Fruit fly (Drosophila melanogaster) whole organism, embryonic: Measurements from ENCODE around the gene RpS2.

Experiments
- CG11085 ChIP-seq: fragments of 200-800 bp; sonication (Bioruptor generic); IDR thresholded peaks from 2 replicates; pipeline ENCODE4 v1.3.6; 2022; ENCODE audit warnings: missing biosample characterization, missing genetic modification characterization
- CG12071 ChIP-seq: fragments of 200-800 bp; sonication (Bioruptor generic); optimal IDR thresholded peaks from 3 replicates; lab custom pipeline; 2018; ENCODE audit warnings: missing biosample characterization, mild to moderate bottlenecking, missing genetic modification characterization
- CG12391 ChIP-seq: fragments of 200-800 bp; sonication (Bioruptor generic); optimal IDR thresholded peaks from 3 replicates; lab custom pipeline; 2018; ENCODE audit warnings: missing biosample characterization, mild to moderate bottlenecking, missing genetic modification characterization, moderate library complexity
- CG14014 ChIP-seq: fragments of 200-800 bp; sonication (Bioruptor generic); IDR thresholded peaks from 2 replicates; pipeline ENCODE4 v1.3.6; 2022; ENCODE audit warnings: missing biosample characterization, missing genetic modification characterization
- CG14965 ChIP-seq: fragments of 200-800 bp; sonication (Bioruptor generic); optimal IDR thresholded peaks from 2 replicates; lab custom pipeline; 2016; ENCODE audit warnings: missing biosample characterization, missing genetic modification characterization, borderline replicate concordance
- CG1647 ChIP-seq: fragments of 200-800 bp; sonication (Bioruptor generic); optimal IDR thresholded peaks from 3 replicates; lab custom pipeline; 2016; ENCODE audit warnings: missing biosample characterization, missing genetic modification characterization
- CG16813 ChIP-seq: fragments of 200-800 bp; sonication (Bioruptor generic); IDR thresholded peaks from 3 replicates; pipeline ENCODE4 v1.3.6; 2022; ENCODE audit warnings: missing biosample characterization, missing genetic modification characterization; ENCODE audit not compliant: partially characterized antibody
- CG17186 ChIP-seq: fragments of 200-800 bp; sonication (Bioruptor generic); optimal IDR thresholded peaks from 3 replicates; lab custom pipeline; 2017; ENCODE audit warnings: missing biosample characterization, missing genetic modification reagents, missing genetic modification characterization
- CG18476 ChIP-seq: fragments of 200-800 bp; sonication (Bioruptor generic); optimal IDR thresholded peaks from 2 replicates; lab custom pipeline; 2016; ENCODE audit warnings: missing biosample characterization, mild to moderate bottlenecking, missing genetic modification characterization
- CG18619 ChIP-seq: fragments of 200-800 bp; sonication (Bioruptor generic); optimal IDR thresholded peaks from 3 replicates; lab custom pipeline; 2017; ENCODE audit warnings: missing biosample characterization, mild to moderate bottlenecking, missing genetic modification characterization
- CG2116 ChIP-seq: fragments of 200-800 bp; sonication (Bioruptor generic); optimal IDR thresholded peaks from 3 replicates; lab custom pipeline; 2018; ENCODE audit warnings: missing biosample characterization, mild to moderate bottlenecking, missing genetic modification characterization
- CG30020 ChIP-seq: fragments of 200-800 bp; optimal IDR thresholded peaks from 2 replicates; lab custom pipeline; 2019; ENCODE audit warnings: missing biosample characterization, mild to moderate bottlenecking, missing genetic modification characterization, moderate library complexity
- CG31388 ChIP-seq: fragments of 200-800 bp; sonication (Bioruptor generic); optimal IDR thresholded peaks from 2 replicates; lab custom pipeline; 2016; ENCODE audit warnings: missing biosample characterization, missing genetic modification characterization
- CG31441 ChIP-seq: fragments of 200-800 bp; sonication (Bioruptor generic); IDR thresholded peaks from 2 replicates; pipeline ENCODE4 v1.3.6; 2022; ENCODE audit warnings: missing biosample characterization, missing genetic modification characterization
- CG34224 ChIP-seq: fragments of 200-800 bp; sonication (Bioruptor generic); IDR thresholded peaks from 3 replicates; pipeline ENCODE4 v1.3.6; 2022; ENCODE audit warnings: missing biosample characterization, missing genetic modification characterization; ENCODE audit not compliant: partially characterized antibody
- CG3847 ChIP-seq: fragments of 200-800 bp; sonication (Bioruptor generic); IDR thresholded peaks from 2 replicates; pipeline ENCODE4 v1.3.6; 2022; ENCODE audit warnings: missing biosample characterization, missing genetic modification characterization
- CG4617 ChIP-seq: fragments of 200-800 bp; sonication (Bioruptor generic); optimal IDR thresholded peaks from 3 replicates; lab custom pipeline; 2016; ENCODE audit warnings: missing biosample characterization, missing genetic modification characterization, borderline replicate concordance
- CG4730 ChIP-seq: fragments of 200-800 bp; sonication (Bioruptor generic); IDR thresholded peaks from 2 replicates; pipeline ENCODE4 v1.3.6; 2022; ENCODE audit warnings: missing biosample characterization, missing genetic modification characterization
- CG6175 ChIP-seq: fragments of 200-800 bp; sonication (Bioruptor generic); IDR thresholded peaks from 3 replicates; pipeline ENCODE4 v1.3.6; 2022; ENCODE audit warnings: missing biosample characterization, missing genetic modification characterization
- CG6254 ChIP-seq: fragments of 200-800 bp; sonication (Bioruptor generic); optimal IDR thresholded peaks from 3 replicates; lab custom pipeline; 2017; ENCODE audit warnings: mild to moderate bottlenecking, missing biosample characterization, missing genetic modification reagents, missing genetic modification characterization
- CG6813 ChIP-seq: fragments of 200-800 bp; sonication (Bioruptor generic); optimal IDR thresholded peaks from 2 replicates; lab custom pipeline; 2017; ENCODE audit warnings: missing biosample characterization, missing genetic modification characterization, mild to moderate bottlenecking, moderate library complexity, missing genetic modification reagents
- CG7786 ChIP-seq: fragments of 200-800 bp; sonication (Bioruptor generic); optimal IDR thresholded peaks from 2 replicates; lab custom pipeline; 2016; ENCODE audit warnings: missing biosample characterization, missing genetic modification characterization
- CG7839 ChIP-seq: fragments of 200-800 bp; sonication (Bioruptor generic); optimal IDR thresholded peaks from 3 replicates; lab custom pipeline; 2018; ENCODE audit warnings: missing biosample characterization, mild to moderate bottlenecking, missing genetic modification characterization, moderate library complexity
- CG9609 ChIP-seq: fragments of 200-800 bp; sonication (Bioruptor generic); optimal IDR thresholded peaks from 3 replicates; lab custom pipeline; 2016; ENCODE audit warnings: missing biosample characterization, missing genetic modification characterization
- Chrac-16 ChIP-seq: fragments of 200-800 bp; sonication (Bioruptor generic); optimal IDR thresholded peaks from 3 replicates; lab custom pipeline; 2016; ENCODE audit warnings: missing biosample characterization, missing genetic modification characterization
- CoRest ChIP-seq: fragments of 200-800 bp; sonication (Bioruptor generic); optimal IDR thresholded peaks from 3 replicates; lab custom pipeline; 2018; ENCODE audit warnings: missing biosample characterization, mild to moderate bottlenecking, missing genetic modification characterization, moderate library complexity
- D19A ChIP-seq: fragments of 200-800 bp; optimal IDR thresholded peaks from 3 replicates; lab custom pipeline; 2019; ENCODE audit warnings: missing biosample characterization, mild to moderate bottlenecking, missing genetic modification characterization, moderate library complexity
- Dbx ChIP-seq: fragments of 200-800 bp; sonication (Bioruptor generic); IDR thresholded peaks from 3 replicates; pipeline ENCODE4 v1.3.6; 2022; ENCODE audit warnings: missing biosample characterization, missing genetic modification characterization
- Dfd ChIP-seq, 2 experiments: fragments of >200 bp; optimal IDR thresholded peaks; 2 replicates each; lab custom pipeline; 2017; ENCODE audit warnings: missing biosample characterization in 2 of 2, missing genetic modification characterization in 2 of 2
- Dp ChIP-seq: fragments of 200-800 bp; sonication (Bioruptor generic); optimal IDR thresholded peaks from 2 replicates; lab custom pipeline; 2018; ENCODE audit warnings: missing biosample characterization, mild to moderate bottlenecking, missing genetic modification characterization, moderate library complexity
- Fer1 ChIP-seq: fragments of 200-800 bp; sonication (Bioruptor generic); optimal IDR thresholded peaks from 2 replicates; lab custom pipeline; 2017; ENCODE audit warnings: missing biosample characterization, mild to moderate bottlenecking, missing genetic modification characterization
- Jarid2 ChIP-seq: fragments of 200-800 bp; sonication (Bioruptor generic); optimal IDR thresholded peaks from 3 replicates; lab custom pipeline; 2017; ENCODE audit warnings: mild to moderate bottlenecking, missing biosample characterization, missing genetic modification reagents, missing genetic modification characterization
- Ravus ChIP-seq: fragments of 200-800 bp; sonication (Bioruptor generic); IDR thresholded peaks from 2 replicates; pipeline ENCODE4 v1.3.6; 2022; ENCODE audit warnings: missing biosample characterization, missing genetic modification characterization
- Side ChIP-seq: fragments of 200-800 bp; sonication (Bioruptor generic); optimal IDR thresholded peaks from 2 replicates; lab custom pipeline; 2016; ENCODE audit warnings: missing biosample characterization, missing genetic modification characterization
- Xrp1 ChIP-seq: fragments of 200-800 bp; sonication (Bioruptor generic); IDR thresholded peaks from 2 replicates; pipeline ENCODE4 v1.3.6; 2022; ENCODE audit warnings: missing biosample characterization, missing genetic modification characterization
- amos ChIP-seq: fragments of 200-800 bp; sonication (Bioruptor generic); IDR thresholded peaks from 2 replicates; pipeline ENCODE4 v1.3.6; 2022; ENCODE audit warnings: missing biosample characterization, missing genetic modification characterization; ENCODE audit not compliant: partially characterized antibody
- aop ChIP-seq: fragments of 200-800 bp; sonication (Bioruptor generic); IDR thresholded peaks from 2 replicates; pipeline ENCODE4 v1.3.6; 2022; ENCODE audit warnings: missing biosample characterization, missing genetic modification characterization
- az2 ChIP-seq: fragments of 200-800 bp; sonication (Bioruptor generic); optimal IDR thresholded peaks from 3 replicates; lab custom pipeline; 2016; ENCODE audit warnings: missing biosample characterization, missing genetic modification characterization
- btn ChIP-seq: fragments of 200-800 bp; sonication (Bioruptor generic); optimal IDR thresholded peaks from 2 replicates; lab custom pipeline; 2016; ENCODE audit warnings: missing biosample characterization, missing genetic modification characterization
- dmrt11E ChIP-seq: fragments of 200-800 bp; sonication (Bioruptor generic); optimal IDR thresholded peaks from 3 replicates; lab custom pipeline; 2018; ENCODE audit warnings: missing biosample characterization, mild to moderate bottlenecking, missing genetic modification characterization, moderate library complexity
- emc ChIP-seq: fragments of 200-800 bp; sonication (Bioruptor generic); optimal IDR thresholded peaks from 2 replicates; lab custom pipeline; 2016; ENCODE audit warnings: missing biosample characterization, missing genetic modification characterization
- fd64A ChIP-seq: fragments of 200-800 bp; sonication (Bioruptor generic); optimal IDR thresholded peaks from 3 replicates; lab custom pipeline; 2018; ENCODE audit warnings: missing biosample characterization, mild to moderate bottlenecking, missing genetic modification characterization
- gce ChIP-seq: fragments of 200-800 bp; sonication (Bioruptor generic); IDR thresholded peaks from 3 replicates; pipeline ENCODE4 v1.3.6; 2022; ENCODE audit warnings: missing biosample characterization, missing genetic modification characterization
- lov ChIP-seq, 2 experiments: fragments of 200-800 bp in 1 of 2; fragments of >200 bp in 1 of 2; sonication (Bioruptor generic) in 1 of 2; IDR thresholded peaks in 1 of 2; optimal IDR thresholded peaks in 1 of 2; 2 replicates in 1 of 2; 3 replicates in 1 of 2; pipeline versions ENCODE4 v1.3.6 to Lab custom; 2017 to 2022; ENCODE audit warnings: missing biosample characterization in 1 of 2, missing genetic modification characterization in 1 of 2
- pan ChIP-seq, 4 experiments: fragments of >200 bp in 3 of 4; fragments of 200-800 bp in 1 of 4; sonication (Bioruptor generic) in 1 of 4; optimal IDR thresholded peaks in 3 of 4; IDR thresholded peaks in 1 of 4; 2 replicates each; pipeline versions ENCODE4 v1.3.6 to Lab custom; 2017 to 2022; ENCODE audit warnings: missing biosample characterization in 2 of 4, missing genetic modification characterization in 2 of 4, mixed read lengths in 1 of 4
- prd ChIP-seq, 3 experiments: fragments of >200 bp in 2 of 3; fragments of 200-800 bp in 1 of 3; sonication (Bioruptor generic) in 1 of 3; optimal IDR thresholded peaks in 2 of 3; IDR thresholded peaks in 1 of 3; 2 replicates in 2 of 3; 3 replicates in 1 of 3; pipeline versions ENCODE4 v1.3.6 to Lab custom; 2017 to 2022; ENCODE audit warnings: missing biosample characterization in 1 of 3, missing genetic modification characterization in 1 of 3
- sd ChIP-seq: fragments of 200-800 bp; sonication (Bioruptor generic); optimal IDR thresholded peaks from 3 replicates; lab custom pipeline; 2018; ENCODE audit warnings: missing biosample characterization, mild to moderate bottlenecking, missing genetic modification characterization, moderate library complexity
- toy ChIP-seq: fragments of 200-800 bp; sonication (Bioruptor generic); IDR thresholded peaks from 2 replicates; pipeline ENCODE4 v1.3.6; 2022; ENCODE audit warnings: missing biosample characterization, missing genetic modification characterization
- zfh2 ChIP-seq: fragments of 200-800 bp; sonication (Bioruptor generic); optimal IDR thresholded peaks from 2 replicates; lab custom pipeline; 2016; ENCODE audit warnings: missing biosample characterization, missing genetic modification characterization

RpS2 gene

dm6 chr2L:9911783-9912182 is 14.4 kb upstream of the RpS2 start (continued):
- TF ChIP-seq CG1647 (no peak), Xrp1 (no peak), gce (GFP tag; lab: Robert Waterston, UW) (no peak), CG14014 (no peak), CG7786 (GFP tag; lab: Kevin White, UChicago) (no peak), Jarid2 (no peak), CG31388 (no peak), lov (optimal IDR thresholded peaks at IDR 0.05; lab: Kevin White, UChicago) (no peak), lov (GFP tag; IDR thresholded peaks at IDR 0.05; lab: Robert Waterston, UW) (0 out of 3 replicates have a peak, but pooled peaks have one; percentile 10), CoRest (tag; lab: Kevin White, UChicago) (no peak), fd64A (GFP tag; lab: Kevin White, UChicago) (no peak), CG6175 (GFP tag; lab: Robert Waterston, UW) (no peak), CG4617 (GFP tag; lab: Kevin White, UChicago) (no peak), Dbx (GFP tag; lab: Robert Waterston, UW) (no peak), dmrt11E (tag; lab: Kevin White, UChicago) (no peak), CG17186 (GFP tag; lab: Kevin White, UChicago) (no peak), CG12391 (tag; lab: Kevin White, UChicago) (no peak), CG14965 (GFP tag; lab: Kevin White, UChicago) (no peak), pan (optimal IDR thresholded peaks at IDR 0.05; lab: Kevin White, UChicago) (no peak), pan (GFP tag; optimal IDR thresholded peaks at IDR 0.05 in 1 of 2, IDR thresholded peaks at IDR 0.05 in 1 of 2) (peak in 1 of 2 experiments; percentile 64), CG9609 (no peak), CG4730 (GFP tag; lab: Robert Waterston, UW) (no peak), CG31441 (GFP tag; lab: Robert Waterston, UW) (no peak), D19A (no peak), toy (GFP tag; lab: Robert Waterston, UW) (no peak), Ravus (GFP tag; lab: Robert Waterston, UW) (no peak), CG30020 (tag; lab: Kevin White, UChicago) (no peak), Dfd (GFP tag; optimal IDR thresholded peaks at IDR 0.05; lab: Kevin White, UChicago) (no peak), CG2116 (GFP tag; lab: Kevin White, UChicago) (no peak), CG12071 (GFP tag; lab: Kevin White, UChicago) (no peak), Chrac-16 (GFP tag; lab: Kevin White, UChicago) (no peak), btn (GFP tag; lab: Kevin White, UChicago) (no peak), CG6813 (GFP tag; lab: Kevin White, UChicago) (no peak), sd (tag; lab: Kevin White, UChicago) (no peak), Dp (no peak), Side (GFP tag; lab: Kevin White, UChicago) (peak; percentile 55), prd (optimal IDR thresholded peaks at IDR 0.05; lab: Kevin White, UChicago) (no peak), prd (GFP tag; IDR thresholded peaks at IDR 0.05; lab: Robert Waterston, UW) (0 out of 3 replicates have a peak, but pooled peaks have one; percentile 13), amos (GFP tag; lab: Robert Waterston, UW) (no peak), CG18476 (GFP tag; lab: Kevin White, UChicago) (no peak), CG16813 (GFP tag; lab: Robert Waterston, UW) (no peak), Fer1 (no peak), emc (GFP tag; lab: Kevin White, UChicago) (no peak), CG3847 (no peak), CG18619 (GFP tag; lab: Kevin White, UChicago) (peak; percentile 31), az2 (GFP tag; lab: Kevin White, UChicago) (no peak), CG6254 (GFP tag; lab: Kevin White, UChicago) (no peak), CG11085 (GFP tag; lab: Robert Waterston, UW) (no peak), aop (no peak), CG34224 (GFP tag; lab: Robert Waterston, UW) (no peak), CG7839 (peak; percentile 25), zfh2 (peak; percentile 31)
